Fruit fly (Drosophila melanogaster) whole organism, embryonic: ENCODE results near the gene Fic.
A peak's percentile ranks its signal among the peaks of the same experiment; 100 is the strongest.

Experiments
- ATbp ChIP-seq: fragments of 200-800 bp; sonication (Bioruptor generic); optimal IDR thresholded peaks from 2 replicates; lab custom pipeline; 2017; ENCODE audit warnings: missing biosample characterization, mild to moderate bottlenecking, missing genetic modification characterization, missing genetic modification reagents
- Ada2b ChIP-seq: fragments of 200-800 bp; sonication (Bioruptor generic); IDR thresholded peaks from 2 replicates; pipeline ENCODE4 v1.3.6; 2022; ENCODE audit warnings: missing biosample characterization, missing genetic modification characterization
- CG10274 ChIP-seq: fragments of 200-800 bp; sonication (Bioruptor generic); optimal IDR thresholded peaks from 3 replicates; lab custom pipeline; 2017; ENCODE audit warnings: missing biosample characterization, mild to moderate bottlenecking, missing genetic modification characterization
- CG10366 ChIP-seq: fragments of 200-800 bp; sonication (Bioruptor generic); IDR thresholded peaks from 2 replicates; pipeline ENCODE4 v1.3.6; 2022; ENCODE audit warnings: missing biosample characterization, missing genetic modification characterization
- CG11093 ChIP-seq: fragments of 200-800 bp; sonication (Bioruptor generic); IDR thresholded peaks from 3 replicates; pipeline ENCODE4 v1.3.6; 2022; ENCODE audit warnings: missing biosample characterization, missing genetic modification characterization
- CG11456 ChIP-seq: fragments of 200-800 bp; sonication (Bioruptor generic); IDR thresholded peaks from 3 replicates; pipeline ENCODE4 v1.3.6; 2022; ENCODE audit warnings: missing biosample characterization, missing genetic modification characterization
- CG12155 ChIP-seq: fragments of 200-800 bp; sonication (Bioruptor generic); optimal IDR thresholded peaks from 3 replicates; lab custom pipeline; 2016; ENCODE audit warnings: missing biosample characterization, missing genetic modification characterization
- CG12219 ChIP-seq: fragments of 200-800 bp; sonication (Bioruptor generic); optimal IDR thresholded peaks from 3 replicates; lab custom pipeline; 2018; ENCODE audit warnings: missing biosample characterization, mild to moderate bottlenecking, missing genetic modification characterization
- CG12659 ChIP-seq: fragments of 200-800 bp; sonication (Bioruptor generic); optimal IDR thresholded peaks from 3 replicates; lab custom pipeline; 2017; ENCODE audit warnings: mild to moderate bottlenecking, missing biosample characterization, missing genetic modification reagents, missing genetic modification characterization
- CG14860 ChIP-seq: fragments of 200-800 bp; sonication (Bioruptor generic); IDR thresholded peaks from 3 replicates; pipeline ENCODE4 v1.3.6; 2022; ENCODE audit warnings: missing biosample characterization, missing genetic modification characterization; ENCODE audit not compliant: partially characterized antibody
- CG2116 ChIP-seq: fragments of 200-800 bp; sonication (Bioruptor generic); optimal IDR thresholded peaks from 3 replicates; lab custom pipeline; 2018; ENCODE audit warnings: missing biosample characterization, mild to moderate bottlenecking, missing genetic modification characterization
- CG30431 ChIP-seq: fragments of 200-800 bp; sonication (Bioruptor generic); optimal IDR thresholded peaks from 2 replicates; lab custom pipeline; 2017; ENCODE audit warnings: missing biosample characterization, missing genetic modification characterization
- CG33213 ChIP-seq: fragments of 200-800 bp; sonication (Bioruptor generic); optimal IDR thresholded peaks from 3 replicates; lab custom pipeline; 2016; ENCODE audit warnings: missing biosample characterization, missing genetic modification characterization
- CG6854 ChIP-seq: fragments of 200-800 bp; sonication (Bioruptor generic); optimal IDR thresholded peaks from 3 replicates; lab custom pipeline; 2017; ENCODE audit warnings: missing biosample characterization, mild to moderate bottlenecking, missing genetic modification characterization
- CG7987 ChIP-seq: fragments of 200-800 bp; sonication (Bioruptor generic); optimal IDR thresholded peaks from 2 replicates; lab custom pipeline; 2018; ENCODE audit warnings: missing biosample characterization, mild to moderate bottlenecking, missing genetic modification characterization, moderate library complexity
- CG9215 ChIP-seq: fragments of 200-800 bp; sonication (Bioruptor generic); IDR thresholded peaks from 2 replicates; pipeline ENCODE4 v1.3.6; 2022; ENCODE audit warnings: missing biosample characterization, missing genetic modification characterization
- Elba2 ChIP-seq: fragments of 200-800 bp; sonication (Bioruptor generic); optimal IDR thresholded peaks from 3 replicates; lab custom pipeline; 2016; ENCODE audit warnings: missing biosample characterization, missing genetic modification characterization
- Fer3 ChIP-seq: fragments of 200-800 bp; sonication (Bioruptor generic); optimal IDR thresholded peaks from 2 replicates; lab custom pipeline; 2018; ENCODE audit warnings: missing biosample characterization, mild to moderate bottlenecking, missing genetic modification characterization, moderate library complexity
- GATAe ChIP-seq: fragments of 200-800 bp; sonication (Bioruptor generic); conservative IDR thresholded peaks from 2 replicates; pipeline ENCODE4 v1.3.6; 2022; ENCODE audit warnings: missing biosample characterization, missing genetic modification characterization
- HLH4C ChIP-seq: fragments of 200-800 bp; sonication (Bioruptor generic); IDR thresholded peaks from 3 replicates; pipeline ENCODE4 v1.3.6; 2022; ENCODE audit warnings: missing biosample characterization, missing genetic modification characterization; ENCODE audit not compliant: partially characterized antibody
- HLHmδ ChIP-seq: fragments of 200-800 bp; sonication (Bioruptor generic); optimal IDR thresholded peaks from 2 replicates; lab custom pipeline; 2018; ENCODE audit warnings: missing biosample characterization, mild to moderate bottlenecking, missing genetic modification characterization, moderate library complexity
- Hmx ChIP-seq: fragments of 200-800 bp; sonication (Bioruptor generic); optimal IDR thresholded peaks from 2 replicates; lab custom pipeline; 2016; ENCODE audit warnings: missing biosample characterization, missing genetic modification characterization
- Jarid2 ChIP-seq: fragments of 200-800 bp; sonication (Bioruptor generic); optimal IDR thresholded peaks from 3 replicates; lab custom pipeline; 2017; ENCODE audit warnings: mild to moderate bottlenecking, missing biosample characterization, missing genetic modification reagents, missing genetic modification characterization
- Med ChIP-seq: fragments of 200-800 bp; sonication (Bioruptor generic); peaks from one replicate; lab custom pipeline; 2016; ENCODE audit warnings: missing biosample characterization, missing genetic modification characterization, mild to moderate bottlenecking, inconsistent platforms, moderate library complexity
- Meics ChIP-seq: fragments of 200-800 bp; sonication (Bioruptor generic); optimal IDR thresholded peaks from 2 replicates; lab custom pipeline; 2017; ENCODE audit warnings: missing biosample characterization, mild to moderate bottlenecking, missing genetic modification characterization
- Myb ChIP-seq: fragments of 200-800 bp; sonication (Bioruptor generic); optimal IDR thresholded peaks from 2 replicates; lab custom pipeline; 2016; ENCODE audit warnings: missing biosample characterization, missing genetic modification characterization
- Neu2 ChIP-seq: fragments of 200-800 bp; sonication (Bioruptor generic); optimal IDR thresholded peaks from 3 replicates; lab custom pipeline; 2016; ENCODE audit warnings: missing biosample characterization, missing genetic modification characterization, borderline replicate concordance
- Nf-YB ChIP-seq: fragments of 200-800 bp; sonication (Bioruptor generic); optimal IDR thresholded peaks from 3 replicates; lab custom pipeline; 2019; ENCODE audit warnings: missing biosample characterization, mild to moderate bottlenecking, missing genetic modification characterization, moderate library complexity
- Scr ChIP-seq: fragments of 200-800 bp; sonication (Bioruptor generic); IDR thresholded peaks from 2 replicates; pipeline ENCODE4 v1.3.6; 2022; ENCODE audit warnings: missing biosample characterization, missing genetic modification characterization; ENCODE audit not compliant: partially characterized antibody
- Taf1 ChIP-seq: fragments of 200-800 bp; sonication (Bioruptor generic); IDR thresholded peaks from 2 replicates; pipeline ENCODE4 v1.3.6; 2022; ENCODE audit warnings: missing biosample characterization, missing genetic modification characterization
- ac ChIP-seq: fragments of 200-800 bp; sonication (Bioruptor generic); optimal IDR thresholded peaks from 3 replicates; lab custom pipeline; 2017; ENCODE audit warnings: missing biosample characterization, mild to moderate bottlenecking, missing genetic modification characterization
- croc ChIP-seq: fragments of 200-800 bp; sonication (Bioruptor generic); conservative IDR thresholded peaks from 3 replicates; pipeline ENCODE4 v1.3.6; 2022; ENCODE audit warnings: missing biosample characterization, missing genetic modification characterization
- emc ChIP-seq: fragments of 200-800 bp; sonication (Bioruptor generic); optimal IDR thresholded peaks from 2 replicates; lab custom pipeline; 2016; ENCODE audit warnings: missing biosample characterization, missing genetic modification characterization
- fd96Cb ChIP-seq: fragments of 200-800 bp; sonication (Bioruptor generic); optimal IDR thresholded peaks from 2 replicates; lab custom pipeline; 2018; ENCODE audit warnings: missing biosample characterization, mild to moderate bottlenecking, missing genetic modification characterization, moderate library complexity
- gro ChIP-seq: fragments of 200-800 bp; sonication (Bioruptor generic); optimal IDR thresholded peaks from 2 replicates; lab custom pipeline; 2016; ENCODE audit warnings: missing biosample characterization, missing genetic modification characterization
- lab ChIP-seq: fragments of 200-800 bp; sonication (Bioruptor generic); optimal IDR thresholded peaks from 3 replicates; lab custom pipeline; 2017; ENCODE audit warnings: missing biosample characterization, missing genetic modification characterization, mild to moderate bottlenecking, moderate library complexity, missing genetic modification reagents
- lilli ChIP-seq: fragments of 200-800 bp; sonication (Bioruptor generic); optimal IDR thresholded peaks from 3 replicates; lab custom pipeline; 2016; ENCODE audit warnings: missing biosample characterization, missing genetic modification characterization
- oc ChIP-seq: fragments of 200-800 bp; sonication (Bioruptor generic); optimal IDR thresholded peaks from 2 replicates; lab custom pipeline; 2018; ENCODE audit warnings: missing biosample characterization, mild to moderate bottlenecking, missing genetic modification characterization, moderate library complexity
- odd ChIP-seq: fragments of 200-800 bp; sonication (Bioruptor generic); optimal IDR thresholded peaks from 2 replicates; lab custom pipeline; 2017; ENCODE audit warnings: missing biosample characterization, mild to moderate bottlenecking, missing genetic modification characterization
- pho ChIP-seq: fragments of 200-800 bp; sonication (Bioruptor generic); optimal IDR thresholded peaks from 2 replicates; lab custom pipeline; 2016; ENCODE audit warnings: missing biosample characterization, missing genetic modification characterization
- pzg ChIP-seq: fragments of 200-800 bp; sonication (Bioruptor generic); optimal IDR thresholded peaks from 3 replicates; lab custom pipeline; 2018; ENCODE audit warnings: missing biosample characterization, mild to moderate bottlenecking, missing genetic modification characterization, moderate library complexity
- rib ChIP-seq: fragments of 200-800 bp; sonication (Bioruptor generic); IDR thresholded peaks from 2 replicates; pipeline ENCODE4 v1.3.6; 2022; ENCODE audit warnings: missing biosample characterization, missing genetic modification characterization
- stc ChIP-seq: fragments of 200-800 bp; sonication (Bioruptor generic); IDR thresholded peaks from 2 replicates; pipeline ENCODE4 v1.3.6; 2022; ENCODE audit warnings: missing biosample characterization, missing genetic modification characterization
- tin ChIP-seq: fragments of 200-800 bp; sonication (Bioruptor generic); optimal IDR thresholded peaks from 3 replicates; lab custom pipeline; 2016; ENCODE audit warnings: missing biosample characterization, missing genetic modification characterization
- tll ChIP-seq, 2 experiments: fragments of 200-800 bp in 1 of 2; fragments of >200 bp in 1 of 2; sonication (Bioruptor generic) in 1 of 2; optimal IDR thresholded peaks; 2 replicates each; lab custom pipeline; 2017 to 2019; ENCODE audit warnings: missing biosample characterization in 2 of 2, missing genetic modification characterization in 2 of 2, mild to moderate bottlenecking in 1 of 2, moderate library complexity in 1 of 2
- trem ChIP-seq: fragments of 200-800 bp; optimal IDR thresholded peaks from 3 replicates; lab custom pipeline; 2019; ENCODE audit warnings: missing biosample characterization, mild to moderate bottlenecking, missing genetic modification characterization, moderate library complexity
- wek ChIP-seq: fragments of 200-800 bp; sonication (Bioruptor generic); optimal IDR thresholded peaks from 3 replicates; lab custom pipeline; 2018; ENCODE audit warnings: missing biosample characterization, mild to moderate bottlenecking, missing genetic modification characterization, moderate library complexity
- zen ChIP-seq: fragments of 200-800 bp; sonication (Bioruptor generic); optimal IDR thresholded peaks from 3 replicates; lab custom pipeline; 2018; ENCODE audit warnings: missing biosample characterization, mild to moderate bottlenecking, missing genetic modification characterization, moderate library complexity
- zfh1 ChIP-seq: fragments of 200-800 bp; sonication (Bioruptor generic); IDR thresholded peaks from 3 replicates; pipeline ENCODE4 v1.3.6; 2022; ENCODE audit warnings: missing biosample characterization, missing genetic modification characterization

Gene Fic

dm6 chr2L:6447581-6448333 is 23.6 kb downstream of the Fic start (continued):
- TF ChIP-seq CG12155 (GFP tag; lab: Kevin White, UChicago) (no peak), HLH4C (GFP tag; lab: Robert Waterston, UW) (0 out of 3 replicates have a peak, but pooled peaks have one; percentile 26), tin (GFP tag; lab: Kevin White, UChicago) (no peak), stc (GFP tag; lab: Robert Waterston, UW) (no peak), CG33213 (GFP tag; lab: Kevin White, UChicago) (no peak), Med (peak; percentile 82), Taf1 (GFP tag; lab: Robert Waterston, UW) (no peak), Meics (GFP tag; lab: Kevin White, UChicago) (peak; percentile 3), Nf-YB (no peak), tll (GFP tag; optimal IDR thresholded peaks at IDR 0.05; lab: Kevin White, UChicago) (no peak), CG7987 (GFP tag; lab: Kevin White, UChicago) (no peak), CG11093 (GFP tag; lab: Robert Waterston, UW) (no peak), Scr (GFP tag; lab: Robert Waterston, UW) (no peak), Ada2b (no peak), CG2116 (GFP tag; lab: Kevin White, UChicago) (peak; percentile 88), wek (GFP tag; lab: Kevin White, UChicago) (no peak), croc (GFP tag; lab: Robert Waterston, UW) (no peak), zen (tag; lab: Kevin White, UChicago) (no peak), CG11456 (GFP tag; lab: Robert Waterston, UW) (no peak), oc (tag; lab: Kevin White, UChicago) (no peak), CG10274 (GFP tag; lab: Kevin White, UChicago) (no peak), ac (GFP tag; lab: Kevin White, UChicago) (no peak), GATAe (peak; percentile 69), CG9215 (GFP tag; lab: Robert Waterston, UW) (no peak), gro (GFP tag; lab: Kevin White, UChicago) (no peak), lilli (no peak), Jarid2 (GFP tag; lab: Kevin White, UChicago) (no peak), CG14860 (GFP tag; lab: Robert Waterston, UW) (no peak), trem (tag; lab: Kevin White, UChicago) (no peak), rib (peak; percentile 32; the same call in 1 of the 2 replicates), ATbp (no peak), CG10366 (GFP tag; lab: Robert Waterston, UW) (no peak), Hmx (GFP tag; lab: Kevin White, UChicago) (no peak), pho (GFP tag; lab: Kevin White, UChicago) (no peak), odd (no peak), pzg (peak; percentile 5), CG12659 (no peak), emc (GFP tag; lab: Kevin White, UChicago) (no peak), lab (peak; percentile 24), HLHmδ (GFP tag; lab: Kevin White, UChicago) (no peak), Elba2 (GFP tag; lab: Kevin White, UChicago) (no peak), zfh1 (GFP tag; lab: Robert Waterston, UW) (no peak), CG12219 (GFP tag; lab: Kevin White, UChicago) (no peak), Fer3 (tag; lab: Kevin White, UChicago) (no peak), Neu2 (peak; percentile 50), Myb (no peak), CG6854 (GFP tag; lab: Kevin White, UChicago) (no peak), CG30431 (GFP tag; lab: Kevin White, UChicago) (no peak), fd96Cb (no peak)
